Worm (Caenorhabditis elegans): Measurements from ENCODE around the gene syx-5.

DNA sequence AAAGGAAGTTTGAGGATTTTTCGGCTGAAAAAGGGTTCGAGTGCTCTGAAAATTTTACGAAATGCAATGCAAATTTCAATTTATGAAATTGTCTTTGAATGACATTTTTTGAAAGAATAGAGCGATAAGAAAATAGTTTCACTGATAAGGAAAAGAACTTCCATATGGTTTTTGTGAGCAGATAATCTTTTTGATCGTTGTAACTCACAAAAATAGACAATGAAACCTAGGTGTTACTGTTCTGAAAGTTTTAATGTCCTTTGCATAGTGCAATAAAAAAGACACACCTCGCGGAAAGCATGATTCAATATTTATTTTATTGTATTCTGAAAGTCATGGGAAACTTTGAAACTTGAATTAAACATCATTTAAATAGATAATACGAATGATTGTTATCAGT lies 47.8 kb upstream of the syx-5 start:
- no peak for TF ChIP-seq hlh-30 (tag; optimal IDR thresholded peaks at IDR 0.05; ENCODE audit: insufficient read depth)
- no peak for TF ChIP-seq lin-11 (tag; optimal IDR thresholded peaks at IDR 0.05)
- TF ChIP-seq unc-42 (tag; optimal IDR thresholded peaks at IDR 0.05): no peak
- no peak for TF ChIP-seq unc-55 (GFP tag; optimal IDR thresholded peaks at IDR 0.05)
- no peak for TF ChIP-seq ceh-31 (tag; optimal IDR thresholded peaks at IDR 0.05)
- no peak for TF ChIP-seq sox-4 (tag; optimal IDR thresholded peaks at IDR 0.05)
- TF ChIP-seq gmeb-2 (tag; optimal IDR thresholded peaks at IDR 0.05): no peak
